Fruit fly (Drosophila melanogaster) whole organism, embryonic: ENCODE data around the gene eEF1alpha2.

ENCODE experiments used
- CG12219 ChIP-seq: fragments of 200-800 bp; sonication (Bioruptor generic); optimal IDR thresholded peaks from 3 replicates; lab custom pipeline; 2018; ENCODE audit warnings: missing biosample characterization, mild to moderate bottlenecking, missing genetic modification characterization
- CG14441 ChIP-seq: fragments of 200-800 bp; sonication (Bioruptor generic); IDR thresholded peaks from 2 replicates; pipeline ENCODE4 v1.3.6; 2022; ENCODE audit warnings: missing biosample characterization, missing genetic modification characterization
- CG16779 ChIP-seq: fragments of 200-800 bp; sonication (Bioruptor generic); IDR thresholded peaks from 2 replicates; pipeline ENCODE4 v1.3.6; 2022; ENCODE audit warnings: missing biosample characterization, missing genetic modification characterization
- CG17186 ChIP-seq: fragments of 200-800 bp; sonication (Bioruptor generic); optimal IDR thresholded peaks from 3 replicates; lab custom pipeline; 2017; ENCODE audit warnings: missing biosample characterization, missing genetic modification reagents, missing genetic modification characterization
- CG30020 ChIP-seq: fragments of 200-800 bp; optimal IDR thresholded peaks from 2 replicates; lab custom pipeline; 2019; ENCODE audit warnings: missing biosample characterization, mild to moderate bottlenecking, missing genetic modification characterization, moderate library complexity
- CG42726 ChIP-seq: fragments of 200-800 bp; sonication (Bioruptor generic); IDR thresholded peaks from 2 replicates; pipeline ENCODE4 v1.3.6; 2022; ENCODE audit warnings: missing biosample characterization, missing genetic modification characterization; ENCODE audit not compliant: partially characterized antibody
- CG6272 ChIP-seq: fragments of 200-800 bp; sonication (Bioruptor generic); IDR thresholded peaks from 2 replicates; pipeline ENCODE4 v1.3.6; 2022; ENCODE audit warnings: missing biosample characterization, missing genetic modification characterization
- CG6791 ChIP-seq: fragments of 200-800 bp; sonication (Bioruptor generic); IDR thresholded peaks from 3 replicates; pipeline ENCODE4 v1.3.6; 2022; ENCODE audit warnings: missing biosample characterization, missing genetic modification characterization; ENCODE audit not compliant: partially characterized antibody
- CG7963 ChIP-seq: fragments of 200-800 bp; sonication (Bioruptor generic); IDR thresholded peaks from 3 replicates; pipeline ENCODE4 v1.3.6; 2022; ENCODE audit warnings: missing biosample characterization, missing genetic modification characterization; ENCODE audit not compliant: partially characterized antibody
- CG8765 ChIP-seq: fragments of 200-800 bp; sonication (Bioruptor generic); IDR thresholded peaks from 2 replicates; pipeline ENCODE4 v1.3.6; 2022; ENCODE audit warnings: missing biosample characterization, missing genetic modification characterization
- CG9727 ChIP-seq: fragments of 200-800 bp; sonication (Bioruptor generic); optimal IDR thresholded peaks from 3 replicates; lab custom pipeline; 2017; ENCODE audit warnings: missing biosample characterization, mild to moderate bottlenecking, missing genetic modification characterization
- CTCF ChIP-seq: fragments of 200-800 bp; sonication (Bioruptor generic); optimal IDR thresholded peaks from 2 replicates; lab custom pipeline; 2017; ENCODE audit warnings: missing biosample characterization, mild to moderate bottlenecking, missing genetic modification characterization, moderate library complexity
- CoRest ChIP-seq: fragments of 200-800 bp; sonication (Bioruptor generic); optimal IDR thresholded peaks from 3 replicates; lab custom pipeline; 2018; ENCODE audit warnings: missing biosample characterization, mild to moderate bottlenecking, missing genetic modification characterization, moderate library complexity
- Dek ChIP-seq: fragments of 200-800 bp; sonication (Bioruptor generic); optimal IDR thresholded peaks from 3 replicates; lab custom pipeline; 2019; ENCODE audit warnings: missing biosample characterization, mild to moderate bottlenecking, missing genetic modification characterization, moderate library complexity
- Dp ChIP-seq: fragments of 200-800 bp; sonication (Bioruptor generic); optimal IDR thresholded peaks from 2 replicates; lab custom pipeline; 2018; ENCODE audit warnings: missing biosample characterization, mild to moderate bottlenecking, missing genetic modification characterization, moderate library complexity
- Drgx ChIP-seq: fragments of 200-800 bp; sonication (Bioruptor generic); IDR thresholded peaks from 2 replicates; pipeline ENCODE4 v1.3.6; 2022; ENCODE audit warnings: missing biosample characterization, missing genetic modification characterization
- E2f2 ChIP-seq: fragments of 200-800 bp; sonication (Bioruptor generic); IDR thresholded peaks from 2 replicates; pipeline ENCODE4 v1.3.6; 2022; ENCODE audit warnings: missing biosample characterization, missing genetic modification characterization
- Ets97D ChIP-seq: fragments of 200-800 bp; sonication (Bioruptor generic); optimal IDR thresholded peaks from 3 replicates; lab custom pipeline; 2016; ENCODE audit warnings: missing biosample characterization, missing genetic modification characterization
- Fer2 ChIP-seq: fragments of 200-800 bp; sonication (Bioruptor generic); optimal IDR thresholded peaks from 2 replicates; lab custom pipeline; 2018; ENCODE audit warnings: missing biosample characterization, mild to moderate bottlenecking, missing genetic modification characterization, moderate library complexity
- Hand ChIP-seq: fragments of 200-800 bp; sonication (Bioruptor generic); optimal IDR thresholded peaks from 2 replicates; lab custom pipeline; 2017; ENCODE audit warnings: mild to moderate bottlenecking, missing biosample characterization, missing genetic modification reagents, missing genetic modification characterization
- HmgZ ChIP-seq: fragments of 200-800 bp; sonication (Bioruptor generic); optimal IDR thresholded peaks from 2 replicates; lab custom pipeline; 2018; ENCODE audit warnings: missing biosample characterization, mild to moderate bottlenecking, missing genetic modification characterization
- Hr3 ChIP-seq: fragments of 200-800 bp; sonication (Bioruptor generic); optimal IDR thresholded peaks from 3 replicates; lab custom pipeline; 2016; ENCODE audit warnings: missing biosample characterization, missing genetic modification characterization
- Max ChIP-seq: fragments of 200-800 bp; sonication (Bioruptor generic); optimal IDR thresholded peaks from 2 replicates; lab custom pipeline; 2016; ENCODE audit warnings: missing biosample characterization, mild to moderate bottlenecking, missing genetic modification characterization
- Med ChIP-seq: fragments of 200-800 bp; sonication (Bioruptor generic); peaks from one replicate; lab custom pipeline; 2016; ENCODE audit warnings: missing biosample characterization, missing genetic modification characterization, mild to moderate bottlenecking, inconsistent platforms, moderate library complexity
- NC2β ChIP-seq: fragments of 200-800 bp; sonication (Bioruptor generic); optimal IDR thresholded peaks from 2 replicates; lab custom pipeline; 2016; ENCODE audit warnings: missing biosample characterization, missing genetic modification characterization
- NK7.1 ChIP-seq: fragments of 200-800 bp; sonication (Bioruptor generic); optimal IDR thresholded peaks from 3 replicates; lab custom pipeline; 2016; ENCODE audit warnings: missing biosample characterization, missing genetic modification characterization
- Nf-YA ChIP-seq: fragments of 200-800 bp; sonication (Bioruptor generic); IDR thresholded peaks from 2 replicates; pipeline ENCODE4 v1.3.6; 2022; ENCODE audit warnings: missing biosample characterization, missing genetic modification characterization
- Scr ChIP-seq: fragments of 200-800 bp; sonication (Bioruptor generic); IDR thresholded peaks from 2 replicates; pipeline ENCODE4 v1.3.6; 2022; ENCODE audit warnings: missing biosample characterization, missing genetic modification characterization; ENCODE audit not compliant: partially characterized antibody
- Xbp1 ChIP-seq: fragments of 200-800 bp; sonication (Bioruptor generic); optimal IDR thresholded peaks from 3 replicates; lab custom pipeline; 2016; ENCODE audit warnings: missing biosample characterization, mild to moderate bottlenecking, missing genetic modification characterization
- YL-1 ChIP-seq: fragments of 200-800 bp; sonication (Bioruptor generic); optimal IDR thresholded peaks from 3 replicates; lab custom pipeline; 2017; ENCODE audit warnings: missing biosample characterization, mild to moderate bottlenecking, missing genetic modification characterization
- aop ChIP-seq: fragments of 200-800 bp; sonication (Bioruptor generic); IDR thresholded peaks from 2 replicates; pipeline ENCODE4 v1.3.6; 2022; ENCODE audit warnings: missing biosample characterization, missing genetic modification characterization
- ase ChIP-seq: fragments of 200-800 bp; sonication (Bioruptor generic); IDR thresholded peaks from 3 replicates; pipeline ENCODE4 v1.3.6; 2022; ENCODE audit warnings: missing biosample characterization, missing genetic modification characterization
- bbx ChIP-seq: fragments of 200-800 bp; sonication (Bioruptor generic); IDR thresholded peaks from 2 replicates; pipeline ENCODE4 v1.3.6; 2022; ENCODE audit warnings: missing biosample characterization, missing genetic modification characterization; ENCODE audit not compliant: partially characterized antibody
- bsh ChIP-seq, 2 experiments: fragments of 200-800 bp; sonication (Bioruptor generic); optimal IDR thresholded peaks; 2 replicates each; lab custom pipeline; 2017 to 2018; ENCODE audit warnings: mild to moderate bottlenecking in 2 of 2, missing biosample characterization in 2 of 2, missing genetic modification characterization in 2 of 2, moderate library complexity in 1 of 2
- dmrt11E ChIP-seq: fragments of 200-800 bp; sonication (Bioruptor generic); optimal IDR thresholded peaks from 3 replicates; lab custom pipeline; 2018; ENCODE audit warnings: missing biosample characterization, mild to moderate bottlenecking, missing genetic modification characterization, moderate library complexity
- gcm ChIP-seq: fragments of 200-800 bp; sonication (Bioruptor generic); optimal IDR thresholded peaks from 2 replicates; lab custom pipeline; 2019; ENCODE audit warnings: missing biosample characterization, mild to moderate bottlenecking, missing genetic modification characterization, moderate library complexity
- grau ChIP-seq: fragments of 200-800 bp; optimal IDR thresholded peaks from 3 replicates; lab custom pipeline; 2019; ENCODE audit warnings: missing biosample characterization, mild to moderate bottlenecking, missing genetic modification characterization, moderate library complexity
- inv ChIP-seq: fragments of 200-800 bp; sonication (Bioruptor generic); IDR thresholded peaks from 2 replicates; pipeline ENCODE4 v1.3.6; 2022; ENCODE audit warnings: missing biosample characterization, missing genetic modification characterization; ENCODE audit not compliant: partially characterized antibody
- knrl ChIP-seq: fragments of 200-800 bp; sonication (Bioruptor generic); IDR thresholded peaks from 3 replicates; pipeline ENCODE4 v1.3.6; 2022; ENCODE audit warnings: missing biosample characterization, missing genetic modification characterization; ENCODE audit not compliant: partially characterized antibody
- lola ChIP-seq, 3 experiments: fragments of >200 bp in 2 of 3; fragments of 200-800 bp in 1 of 3; sonication (Bioruptor generic) in 1 of 3; optimal IDR thresholded peaks; 2 replicates each; lab custom pipeline; 2017 to 2019; ENCODE audit warnings: missing biosample characterization in 3 of 3, missing genetic modification characterization in 3 of 3, mild to moderate bottlenecking in 1 of 3, moderate library complexity in 1 of 3
- nerfin-2 ChIP-seq: fragments of 200-800 bp; sonication (Bioruptor generic); IDR thresholded peaks from 2 replicates; pipeline ENCODE4 v1.3.6; 2022; ENCODE audit warnings: missing biosample characterization, missing genetic modification characterization; ENCODE audit not compliant: partially characterized antibody
- row ChIP-seq: fragments of 200-800 bp; sonication (Bioruptor generic); IDR thresholded peaks from 3 replicates; pipeline ENCODE4 v1.3.6; 2022; ENCODE audit warnings: missing biosample characterization, missing genetic modification characterization
- scrt ChIP-seq: fragments of 200-800 bp; sonication (Bioruptor generic); optimal IDR thresholded peaks from 2 replicates; lab custom pipeline; 2018; ENCODE audit warnings: missing biosample characterization, mild to moderate bottlenecking, missing genetic modification characterization, moderate library complexity
- stwl ChIP-seq: fragments of 200-800 bp; sonication (Bioruptor generic); optimal IDR thresholded peaks from 3 replicates; lab custom pipeline; 2018; ENCODE audit warnings: missing biosample characterization, mild to moderate bottlenecking, missing genetic modification characterization, moderate library complexity
- unc-4 ChIP-seq: fragments of 200-800 bp; sonication (Bioruptor generic); IDR thresholded peaks from 2 replicates; pipeline ENCODE4 v1.3.6; 2022; ENCODE audit warnings: missing biosample characterization, missing genetic modification characterization; ENCODE audit not compliant: partially characterized antibody
- vnd ChIP-seq: fragments of 200-800 bp; sonication (Bioruptor generic); IDR thresholded peaks from 3 replicates; pipeline ENCODE4 v1.3.6; 2022; ENCODE audit warnings: missing biosample characterization, missing genetic modification characterization; ENCODE audit not compliant: partially characterized antibody

Gene eEF1alpha2

dm6 chr3R:31768198-31768597 lies 29.9 kb downstream of the eEF1alpha2 start:
- 0 out of 3 replicates have a peak, but pooled peaks have one; percentile 42 for TF ChIP-seq CG6791 (GFP tag; lab: Robert Waterston, UW)
- TF ChIP-seq Drgx, result peak; percentile 86
- no peak for TF ChIP-seq aop (GFP tag; lab: Robert Waterston, UW)
- TF ChIP-seq bsh (GFP tag; optimal IDR thresholded peaks at IDR 0.05; lab: Kevin White, UChicago), result peak in 1 of 2 experiments; percentile 46

- TF ChIP-seq CG8765 (no peak), vnd (GFP tag; lab: Robert Waterston, UW) (peak; percentile 89), CG6272 (GFP tag; lab: Robert Waterston, UW) (no peak), Nf-YA (GFP tag; lab: Robert Waterston, UW) (no peak), unc-4 (peak; percentile 89), knrl (GFP tag; lab: Robert Waterston, UW) (peak; percentile 93), Xbp1 (GFP tag; lab: Kevin White, UChicago) (peak; percentile 52), bbx (GFP tag; lab: Robert Waterston, UW) (peak; percentile 92), CG9727 (peak; percentile 20), dmrt11E (peak; percentile 21), nerfin-2 (GFP tag; lab: Robert Waterston, UW) (peak; percentile 91), Scr (GFP tag; lab: Robert Waterston, UW) (peak; percentile 93), Dp (GFP tag; lab: Kevin White, UChicago) (peak; percentile 56), CG17186 (GFP tag; lab: Kevin White, UChicago) (peak; percentile 55), lola (GFP tag; optimal IDR thresholded peaks at IDR 0.05; lab: Kevin White, UChicago) (peak in 1 of 3 experiments; percentile 46), CTCF (GFP tag; lab: Kevin White, UChicago) (no peak), row (GFP tag; lab: Robert Waterston, UW) (peak; percentile 51), Hand (GFP tag; lab: Kevin White, UChicago) (no peak), stwl (tag; lab: Kevin White, UChicago) (peak; percentile 49), gcm (GFP tag; lab: Kevin White, UChicago) (no peak), inv (GFP tag; lab: Robert Waterston, UW) (peak; percentile 94), HmgZ (tag; lab: Kevin White, UChicago) (peak; percentile 43), ase (no peak), Hr3 (peak; percentile 42), Ets97D (GFP tag; lab: Kevin White, UChicago) (peak; percentile 47), CG30020 (tag; lab: Kevin White, UChicago) (peak; percentile 47), Fer2 (tag; lab: Kevin White, UChicago) (no peak), NC2β (GFP tag; lab: Kevin White, UChicago) (no peak), NK7.1 (GFP tag; lab: Kevin White, UChicago) (no peak), CG14441 (GFP tag; lab: Robert Waterston, UW) (no peak), CG7963 (GFP tag; lab: Robert Waterston, UW) (peak; percentile 91), CG16779 (GFP tag; lab: Robert Waterston, UW) (no peak), CG12219 (GFP tag; lab: Kevin White, UChicago) (no peak), CoRest (tag; lab: Kevin White, UChicago) (peak; percentile 39), CG42726 (GFP tag; lab: Robert Waterston, UW) (peak; percentile 89), scrt (GFP tag; lab: Kevin White, UChicago) (no peak), grau (tag; lab: Kevin White, UChicago) (peak; percentile 25), E2f2 (GFP tag; lab: Robert Waterston, UW) (peak; percentile 50; the same call in 1 of the 2 replicates), Med (GFP tag; lab: Kevin White, UChicago) (peak; percentile 83), Max (GFP tag; lab: Kevin White, UChicago) (peak; percentile 35), YL-1 (GFP tag; lab: Kevin White, UChicago) (peak; percentile 73), Dek (tag; lab: Kevin White, UChicago) (peak; percentile 27)
These were observed 33.7 kb downstream of the eEF1alpha2 start, which contains the start of the genes betaGlu and sip3 for dm6 chr3R:31771790-31772576. betaGlu (minus strand) TSS chr3R:31771848. sip3 (plus strand) TSS chr3R:31772219.
